Fruit fly (Drosophila melanogaster): Measurements from ENCODE around the gene Jhbp4.
A peak's percentile ranks its signal among the peaks of the same experiment; 100 is the strongest.

Gene Jhbp4

dm6 chr3R:16010009-16010505 lies 33.2 kb upstream of the Jhbp4 start (continued):
- TF ChIP-seq tx (GFP tag; optimal IDR thresholded peaks at IDR 0.05) (no peak), Pdp1 (GFP tag; optimal IDR thresholded peaks at IDR 0.05) (peak in 1 of 2 experiments; percentile 2), kay (GFP tag; optimal IDR thresholded peaks at IDR 0.05) (no peak), scrt (GFP tag; optimal IDR thresholded peaks at IDR 0.05) (no peak), CG34376 (GFP tag; optimal IDR thresholded peaks at IDR 0.05) (peak; percentile 45), Aef1 (GFP tag; IDR thresholded peaks at IDR 0.05) (no peak), zen2 (GFP tag; IDR thresholded peaks at IDR 0.05; ENCODE audit: partially characterized antibody) (no peak), Med (GFP tag) (no peak), CG5245 (GFP tag; optimal IDR thresholded peaks at IDR 0.05) (no peak), Dad (GFP tag; optimal IDR thresholded peaks at IDR 0.05) (no peak), CG7928 (GFP tag; optimal IDR thresholded peaks at IDR 0.05) (no peak), CG18476 (GFP tag; optimal IDR thresholded peaks at IDR 0.05) (no peak), CG4820 (GFP tag; optimal IDR thresholded peaks at IDR 0.05) (no peak), vfl (GFP tag; optimal IDR thresholded peaks at IDR 0.05) (no peak), disco-r (GFP tag; optimal IDR thresholded peaks at IDR 0.05) (no peak), CG1233 (GFP tag; optimal IDR thresholded peaks at IDR 0.05) (no peak), ttk (GFP tag; IDR thresholded peaks at IDR 0.05) (peak; percentile 23; the same call in 1 of the 2 replicates), lola (GFP tag; optimal IDR thresholded peaks at IDR 0.05) (no peak), croc (GFP tag; conservative IDR thresholded peaks at IDR 0.05) (no peak), CG2129 (GFP tag; IDR thresholded peaks at IDR 0.05; ENCODE audit: partially characterized antibody) (no peak), stc (GFP tag; IDR thresholded peaks at IDR 0.05) (no peak)

dm6 chr3R:16011698-16012332 lies 31.5 kb upstream of the Jhbp4 start:
- TF ChIP-seq BtbVII (GFP tag; optimal IDR thresholded peaks at IDR 0.05) (peak; percentile 46), bsh (GFP tag; optimal IDR thresholded peaks at IDR 0.05) (no peak), CG2889 (GFP tag; IDR thresholded peaks at IDR 0.05) (no peak), CG3726 (GFP tag; IDR thresholded peaks at IDR 0.05) (no peak), slp2 (GFP tag; optimal IDR thresholded peaks at IDR 0.05) (no peak), Dll (GFP tag; IDR thresholded peaks at IDR 0.05; ENCODE audit: partially characterized antibody) (0 out of 4 replicates have a peak, but pooled peaks have one; percentile 25), CG7556 (GFP tag; optimal IDR thresholded peaks at IDR 0.05) (no peak), CG34376 (GFP tag; optimal IDR thresholded peaks at IDR 0.05) (peak; percentile 38), CG3407 (GFP tag; optimal IDR thresholded peaks at IDR 0.05) (no peak), MBD-R2 (GFP tag; IDR thresholded peaks at IDR 0.05) (no peak), PHDP (tag; optimal IDR thresholded peaks at IDR 0.05) (peak; percentile 2), ken (GFP tag; IDR thresholded peaks at IDR 0.05) (no peak), CG3281 (GFP tag; optimal IDR thresholded peaks at IDR 0.05) (peak; percentile 29), hth (optimal IDR thresholded peaks at IDR 0.05) (no peak), CG6175 (GFP tag; IDR thresholded peaks at IDR 0.05) (peak; percentile 70; the same call in 1 of the 3 replicates), CG31365 (tag; optimal IDR thresholded peaks at IDR 0.05) (peak; percentile 5), HmgD (GFP tag; optimal IDR thresholded peaks at IDR 0.05) (no peak), Awh (GFP tag; IDR thresholded peaks at IDR 0.05) (no peak), Nf-YC (tag; optimal IDR thresholded peaks at IDR 0.05) (peak; percentile 91), Jarid2 (GFP tag; optimal IDR thresholded peaks at IDR 0.05) (no peak), so (GFP tag; IDR thresholded peaks at IDR 0.05) (no peak), CG6854 (GFP tag; optimal IDR thresholded peaks at IDR 0.05) (peak; percentile 21), Xbp1 (GFP tag; optimal IDR thresholded peaks at IDR 0.05) (no peak), CG9609 (GFP tag; optimal IDR thresholded peaks at IDR 0.05) (no peak), ci (GFP tag; IDR thresholded peaks at IDR 0.05) (no peak; the same call in 2 of the 3 replicates), Med (GFP tag) (peak; percentile 64), CG31441 (GFP tag; IDR thresholded peaks at IDR 0.05) (0 out of 2 replicates have a peak, but pooled peaks have one; percentile 26), D19A (tag; optimal IDR thresholded peaks at IDR 0.05) (no peak), CG14014 (GFP tag; IDR thresholded peaks at IDR 0.05) (no peak), Rfx (GFP tag; IDR thresholded peaks at IDR 0.05) (0 out of 2 replicates have a peak, but pooled peaks have one; percentile 5), CG13624 (GFP tag; optimal IDR thresholded peaks at IDR 0.05) (no peak)
